Fruit fly (Drosophila melanogaster): ENCODE results near the gene CG5079.

Gene CG5079

dm6 chr3R:25613366-25613765 is at the start of gene CG5079:
Gene CG5079 (plus strand): TSS chr3R:25613666.
- TF ChIP-seq insv (optimal IDR thresholded peaks at IDR 0.05) (no peak), h (optimal IDR thresholded peaks at IDR 0.05) (no peak), ttk (optimal IDR thresholded peaks at IDR 0.05) (no peak), psq (optimal IDR thresholded peaks at IDR 0.05) (no peak), Myc (optimal IDR thresholded peaks at IDR 0.05) (no peak)

- no peak for TF ChIP-seq Myc (optimal IDR thresholded peaks at IDR 0.05)
- no peak for TF ChIP-seq Sin3A (optimal IDR thresholded peaks at IDR 0.05)
- TF ChIP-seq h (optimal IDR thresholded peaks at IDR 0.05), result no peak
- no peak for TF ChIP-seq ttk (optimal IDR thresholded peaks at IDR 0.05)
- no peak for TF ChIP-seq psq (optimal IDR thresholded peaks at IDR 0.05)
- TF ChIP-seq insv (optimal IDR thresholded peaks at IDR 0.05), result no peak
Measured at dm6 chr3R:25583079-25583478, 30.4 kb upstream of the CG5079 start, which contains the start of gene CG4582. Gene CG4582 (minus strand): TSS chr3R:25583179.

- TF ChIP-seq insv (optimal IDR thresholded peaks at IDR 0.05), result no peak
- TF ChIP-seq psq (optimal IDR thresholded peaks at IDR 0.05), result no peak
- no peak for TF ChIP-seq h (optimal IDR thresholded peaks at IDR 0.05)
- TF ChIP-seq ttk (optimal IDR thresholded peaks at IDR 0.05), result no peak
- no peak for TF ChIP-seq Sin3A (optimal IDR thresholded peaks at IDR 0.05)
- TF ChIP-seq Myc (optimal IDR thresholded peaks at IDR 0.05), result no peak
Measured at dm6 chr3R:25587708-25588107, 25.8 kb upstream of the CG5079 start.

dm6 chr3R:25588493-25588892 is 25.0 kb upstream of the CG5079 start:
- TF ChIP-seq Sin3A (optimal IDR thresholded peaks at IDR 0.05) (no peak), h (optimal IDR thresholded peaks at IDR 0.05) (no peak), psq (optimal IDR thresholded peaks at IDR 0.05) (no peak), Myc (optimal IDR thresholded peaks at IDR 0.05) (no peak), insv (optimal IDR thresholded peaks at IDR 0.05) (no peak), ttk (optimal IDR thresholded peaks at IDR 0.05) (no peak)

dm6 chr3R:25589168-25589567 is 24.3 kb upstream of the CG5079 start:
- no peak for TF ChIP-seq Sin3A (optimal IDR thresholded peaks at IDR 0.05)
- no peak for TF ChIP-seq insv (optimal IDR thresholded peaks at IDR 0.05)
- no peak for TF ChIP-seq Myc (optimal IDR thresholded peaks at IDR 0.05)
- TF ChIP-seq h (optimal IDR thresholded peaks at IDR 0.05), result no peak
- TF ChIP-seq ttk (optimal IDR thresholded peaks at IDR 0.05), result no peak
- no peak for TF ChIP-seq psq (optimal IDR thresholded peaks at IDR 0.05)

- no peak for TF ChIP-seq h (optimal IDR thresholded peaks at IDR 0.05)
Measured at dm6 chr3R:25590850-25591410, 22.5 kb upstream of the CG5079 start.

dm6 chr3R:25591500-25591899 is 22.0 kb upstream of the CG5079 start:
- no peak for TF ChIP-seq Myc (optimal IDR thresholded peaks at IDR 0.05)
- no peak for TF ChIP-seq Sin3A (optimal IDR thresholded peaks at IDR 0.05)
- no peak for TF ChIP-seq insv (optimal IDR thresholded peaks at IDR 0.05)
- no peak for TF ChIP-seq psq (optimal IDR thresholded peaks at IDR 0.05)
- no peak for TF ChIP-seq ttk (optimal IDR thresholded peaks at IDR 0.05)
- TF ChIP-seq h (optimal IDR thresholded peaks at IDR 0.05), result no peak

- no peak for TF ChIP-seq Sin3A (optimal IDR thresholded peaks at IDR 0.05)
- TF ChIP-seq psq (optimal IDR thresholded peaks at IDR 0.05), result no peak
- TF ChIP-seq h (optimal IDR thresholded peaks at IDR 0.05), result no peak
- no peak for TF ChIP-seq Myc (optimal IDR thresholded peaks at IDR 0.05)
- no peak for TF ChIP-seq insv (optimal IDR thresholded peaks at IDR 0.05)
- no peak for TF ChIP-seq ttk (optimal IDR thresholded peaks at IDR 0.05)
Measured at dm6 chr3R:25594128-25594527, 19.3 kb upstream of the CG5079 start.

- no peak for TF ChIP-seq Myc (optimal IDR thresholded peaks at IDR 0.05)
Measured at dm6 chr3R:25596274-25597034, 17.0 kb upstream of the CG5079 start.

- no peak for TF ChIP-seq Myc (optimal IDR thresholded peaks at IDR 0.05)
- no peak for TF ChIP-seq psq (optimal IDR thresholded peaks at IDR 0.05)
- no peak for TF ChIP-seq Sin3A (optimal IDR thresholded peaks at IDR 0.05)
- TF ChIP-seq h (optimal IDR thresholded peaks at IDR 0.05), result no peak
- no peak for TF ChIP-seq insv (optimal IDR thresholded peaks at IDR 0.05)
- TF ChIP-seq ttk (optimal IDR thresholded peaks at IDR 0.05), result no peak
Measured at dm6 chr3R:25609027-25609426, 4.4 kb upstream of the CG5079 start, which contains the start of gene ymp. Gene ymp (minus strand): TSS chr3R:25609127.

- TF ChIP-seq Sin3A (optimal IDR thresholded peaks at IDR 0.05) (no peak), psq (optimal IDR thresholded peaks at IDR 0.05) (no peak), Myc (optimal IDR thresholded peaks at IDR 0.05) (no peak), h (optimal IDR thresholded peaks at IDR 0.05) (no peak), ttk (optimal IDR thresholded peaks at IDR 0.05) (no peak)
Measured at dm6 chr3R:25618114-25618513, 4.6 kb downstream of the CG5079 start, which contains the start of gene CG5071. Gene CG5071 (plus strand): TSS chr3R:25618414.

dm6 chr3R:25623800-25624791 is 10.6 kb downstream of the CG5079 start, which contains the start of gene Npl4:
Gene Npl4 (minus strand): TSS chr3R:25624662.
- TF ChIP-seq ttk (optimal IDR thresholded peaks at IDR 0.05) (no peak), Myc (optimal IDR thresholded peaks at IDR 0.05) (no peak), psq (optimal IDR thresholded peaks at IDR 0.05) (no peak), Sin3A (optimal IDR thresholded peaks at IDR 0.05) (no peak), insv (optimal IDR thresholded peaks at IDR 0.05) (no peak), h (optimal IDR thresholded peaks at IDR 0.05) (no peak)

All from Kc167 (cell line).